Fruit fly (Drosophila melanogaster): Measurements from ENCODE around the gene CG14837.

Gene CG14837

DNA sequence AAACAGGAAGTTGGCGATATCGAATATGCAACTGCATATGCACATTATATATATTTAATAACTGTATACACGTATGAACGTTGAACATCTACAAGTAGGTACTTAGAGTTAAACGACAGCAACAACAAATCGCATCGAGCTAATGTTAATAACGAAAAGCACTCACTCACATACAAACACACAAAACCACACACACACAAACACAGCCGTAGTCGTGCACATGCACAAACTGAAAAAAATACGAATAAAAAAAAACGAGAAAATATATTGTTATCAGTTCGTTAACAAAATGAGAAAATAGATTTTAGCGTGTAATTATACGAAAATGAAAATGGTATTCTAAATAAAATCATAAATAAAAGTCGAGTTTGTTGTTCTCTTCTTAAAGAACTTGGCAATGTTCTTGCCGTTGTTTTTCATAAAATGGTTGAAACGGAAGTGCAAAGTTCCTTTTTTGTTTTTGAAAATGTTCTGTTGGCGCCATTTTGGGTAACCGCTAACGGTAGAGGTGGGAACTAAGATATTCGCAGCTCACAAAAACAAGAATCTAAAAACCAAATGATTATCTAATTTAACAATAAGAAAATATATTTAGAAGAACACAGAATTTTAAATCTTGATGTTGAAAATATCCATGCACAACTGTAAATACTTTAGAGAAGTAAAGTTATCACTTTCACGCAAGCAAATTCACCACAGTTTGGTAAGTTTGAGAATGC is 32.0 kb downstream of the CG14837 start:
- TF ChIP-seq vri (GFP tag; optimal IDR thresholded peaks at IDR 0.05) (peak; percentile 1), Eip78C (GFP tag) (peak; percentile 13), OdsH (GFP tag; optimal IDR thresholded peaks at IDR 0.05) (no peak), CG3032 (tag; optimal IDR thresholded peaks at IDR 0.05) (no peak)

dm6 chr3L:7521847-7522246 is 38.0 kb downstream of the CG14837 start:
- TF ChIP-seq spab (GFP tag; optimal IDR thresholded peaks at IDR 0.05) (no peak), Gug (GFP tag; IDR thresholded peaks at IDR 0.05) (no peak), fkh (GFP tag; optimal IDR thresholded peaks at IDR 0.05) (no peak), Ets96B (tag; optimal IDR thresholded peaks at IDR 0.05) (peak; percentile 3), svp (GFP tag) (peak; percentile 47), esn (GFP tag; optimal IDR thresholded peaks at IDR 0.05) (no peak), CG32006 (GFP tag; optimal IDR thresholded peaks at IDR 0.05) (no peak), CG15336 (GFP tag; IDR thresholded peaks at IDR 0.05) (no peak), topi (GFP tag; optimal IDR thresholded peaks at IDR 0.05) (no peak), CG4318 (GFP tag; optimal IDR thresholded peaks at IDR 0.05) (no peak), OdsH (GFP tag; optimal IDR thresholded peaks at IDR 0.05) (no peak), CG8119 (GFP tag; IDR thresholded peaks at IDR 0.05) (0 out of 3 replicates have a peak, but pooled peaks have one; percentile 26), Eip93F (GFP tag; optimal IDR thresholded peaks at IDR 0.05) (no peak), CG3919 (GFP tag; optimal IDR thresholded peaks at IDR 0.05) (no peak)

DNA sequence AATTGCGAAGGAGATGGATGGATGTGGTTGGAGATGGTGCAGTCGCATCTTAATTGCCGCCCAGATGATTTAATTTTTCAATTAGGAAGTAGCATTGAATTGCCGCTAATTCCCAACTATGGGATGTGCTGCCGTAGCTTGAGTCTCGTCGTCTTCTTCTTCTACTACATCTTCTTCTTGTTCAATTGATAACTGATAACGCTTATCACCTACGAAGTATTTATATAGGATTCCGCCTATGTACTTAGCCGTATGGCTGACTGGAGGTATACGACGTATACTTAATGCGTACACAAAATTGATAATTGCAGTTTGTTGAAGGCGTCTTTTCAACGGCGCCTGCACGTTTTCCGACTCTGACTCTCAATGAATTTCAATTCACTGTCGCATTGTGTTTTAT is 39.2 kb downstream of the CG14837 start:
- TF ChIP-seq svp (GFP tag) (peak; percentile 69), CG31627 (GFP tag; optimal IDR thresholded peaks at IDR 0.05) (no peak)

dm6 chr3L:7519219-7519618 is 40.6 kb downstream of the CG14837 start:
- TF ChIP-seq Ets21C (GFP tag; optimal IDR thresholded peaks at IDR 0.05), result no peak
- TF ChIP-seq CG6792 (GFP tag; optimal IDR thresholded peaks at IDR 0.05), result no peak

DNA sequence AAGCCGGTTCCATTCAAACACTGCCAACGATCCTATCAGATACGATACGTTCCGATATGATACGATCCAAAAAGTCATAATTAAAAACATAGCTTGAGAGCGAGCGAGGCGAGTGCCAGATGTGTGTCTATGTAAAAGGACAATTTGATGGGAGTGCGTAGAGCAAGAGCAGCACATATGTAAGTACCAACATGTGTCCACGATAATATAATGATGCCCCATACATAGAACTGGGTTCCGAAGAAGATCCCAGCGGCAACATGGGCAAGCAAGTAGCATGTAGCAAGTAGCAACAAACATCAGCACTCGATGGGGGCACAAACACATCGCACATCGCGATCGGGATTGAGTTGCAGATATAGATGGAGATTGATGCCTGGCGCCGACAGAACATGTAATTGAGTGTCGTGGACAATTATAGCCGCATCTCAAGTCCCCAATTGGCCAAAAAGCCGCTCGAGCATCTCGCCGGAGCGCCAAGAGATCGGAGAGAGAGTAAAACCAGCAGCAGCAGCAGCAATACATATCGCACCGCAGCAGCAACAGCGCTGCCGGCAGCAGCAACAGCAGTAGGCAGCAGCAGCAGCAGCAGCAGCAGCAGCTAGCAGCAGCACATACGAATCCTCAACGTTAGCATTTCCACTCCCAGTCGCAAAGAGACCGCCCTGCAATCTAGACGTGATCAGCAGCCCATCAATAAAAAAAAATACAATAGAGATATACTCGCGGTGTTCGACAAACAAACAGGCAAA is 41.3 kb downstream of the CG14837 start, which contains the start of gene ltl:
ltl (plus strand) TSS at position 647 of the 752 bp plus-strand sequence.
- TF ChIP-seq Eip78C (GFP tag) (peak; percentile 29), CG6163 (GFP tag; IDR thresholded peaks at IDR 0.05) (peak; percentile 21; the same call in 1 of the 3 replicates), CG11902 (GFP tag; optimal IDR thresholded peaks at IDR 0.05) (no peak), CG3032 (tag; optimal IDR thresholded peaks at IDR 0.05) (no peak), CG11294 (GFP tag; IDR thresholded peaks at IDR 0.05) (no peak), CG34406 (GFP tag; optimal IDR thresholded peaks at IDR 0.05) (no peak), Met (GFP tag; optimal IDR thresholded peaks at IDR 0.05) (no peak), svp (GFP tag) (no peak), net (GFP tag; optimal IDR thresholded peaks at IDR 0.05) (no peak), CG11762 (GFP tag; optimal IDR thresholded peaks at IDR 0.05; ENCODE audit: insufficient read depth) (no peak), OdsH (GFP tag; optimal IDR thresholded peaks at IDR 0.05) (no peak), CG3919 (GFP tag; optimal IDR thresholded peaks at IDR 0.05) (peak; percentile 18), CG10631 (GFP tag; optimal IDR thresholded peaks at IDR 0.05) (no peak)

Data from whole organism, prepupa.